Fruit fly (Drosophila melanogaster) whole organism, wandering third instar larva: ENCODE measurements around the gene orb2.

Experiments
- Abd-B ChIP-seq: fragments of >200 bp; optimal IDR thresholded peaks from 2 replicates; lab custom pipeline; 2017; ENCODE audit warnings: missing biosample characterization, missing genetic modification characterization
- CG32264 ChIP-seq: fragments of 200-800 bp; sonication (Bioruptor generic); optimal IDR thresholded peaks from 2 replicates; lab custom pipeline; 2016; ENCODE audit warnings: missing biosample characterization, missing genetic modification characterization
- CG9705 ChIP-seq: fragments of 200-800 bp; sonication (Bioruptor generic); optimal IDR thresholded peaks from 2 replicates; lab custom pipeline; 2018; ENCODE audit warnings: missing biosample characterization, mild to moderate bottlenecking, missing genetic modification characterization
- CrebA ChIP-seq: fragments of 200-800 bp; sonication (Bioruptor generic); optimal IDR thresholded peaks from 2 replicates; lab custom pipeline; 2016; ENCODE audit warnings: missing biosample characterization, mild to moderate bottlenecking, missing genetic modification characterization, borderline replicate concordance
- Dif ChIP-seq: fragments of 200-275, 200-300 bp; sonication (Bioruptor generic); optimal IDR thresholded peaks from 2 replicates; lab custom pipeline; 2018; ENCODE audit warnings: missing biosample characterization, missing genetic modification characterization; ENCODE audit not compliant: partially characterized antibody
- GATAd ChIP-seq: sonication (Bioruptor generic); optimal IDR thresholded peaks from 2 replicates; lab custom pipeline; 2016; ENCODE audit warnings: missing biosample characterization, missing genetic modification characterization
- HLH106 ChIP-seq: fragments of 200-800 bp; optimal IDR thresholded peaks from 3 replicates; lab custom pipeline; 2019; ENCODE audit warnings: missing biosample characterization, mild to moderate bottlenecking, missing genetic modification characterization, moderate library complexity
- Hnf4 ChIP-seq: fragments of 200-800 bp; sonication (Bioruptor generic); optimal IDR thresholded peaks from 2 replicates; lab custom pipeline; 2016; ENCODE audit warnings: missing biosample characterization, mild to moderate bottlenecking, missing genetic modification characterization
- Hr78 ChIP-seq: fragments of >200 bp; optimal IDR thresholded peaks from 2 replicates; lab custom pipeline; 2017; ENCODE audit warnings: missing biosample characterization, missing genetic modification characterization
- Hr83 ChIP-seq: fragments of 200-300 bp; sonication (Bioruptor generic); optimal IDR thresholded peaks from 2 replicates; lab custom pipeline; 2016; ENCODE audit warnings: missing biosample characterization, mild to moderate bottlenecking, missing genetic modification characterization, moderate library complexity; ENCODE audit not compliant: poor library complexity, severe bottlenecking
- Jra ChIP-seq: sonication (Bioruptor generic); optimal IDR thresholded peaks from 2 replicates; lab custom pipeline; 2016; ENCODE audit warnings: missing biosample characterization, missing genetic modification characterization
- Mio ChIP-seq: sonication (Bioruptor generic); optimal IDR thresholded peaks from 2 replicates; lab custom pipeline; 2016; ENCODE audit warnings: missing biosample characterization, missing genetic modification characterization
- Myc ChIP-seq: fragments of >200 bp; optimal IDR thresholded peaks from 2 replicates; lab custom pipeline; 2017
- OdsH ChIP-seq: fragments of 200-800 bp; sonication (Bioruptor generic); optimal IDR thresholded peaks from 2 replicates; lab custom pipeline; 2016; ENCODE audit warnings: missing biosample characterization, mild to moderate bottlenecking, missing genetic modification characterization
- Rel ChIP-seq, 2 experiments: fragments of 200-800 bp; sonication (Bioruptor generic) in 1 of 2; optimal IDR thresholded peaks; 2 replicates in 1 of 2; 3 replicates in 1 of 2; lab custom pipeline; 2016 to 2019; ENCODE audit warnings: mild to moderate bottlenecking in 2 of 2, missing biosample characterization in 2 of 2, missing genetic modification characterization in 2 of 2, moderate library complexity in 1 of 2
- Sp1 ChIP-seq: fragments of 200-800 bp; sonication (Bioruptor generic); optimal IDR thresholded peaks from 3 replicates; lab custom pipeline; 2019; ENCODE audit warnings: missing biosample characterization, mild to moderate bottlenecking, missing genetic modification characterization, moderate library complexity
- br ChIP-seq: fragments of 200-800 bp; sonication (Bioruptor generic); optimal IDR thresholded peaks from 2 replicates; lab custom pipeline; 2016; ENCODE audit warnings: missing biosample characterization, missing genetic modification characterization
- brk ChIP-seq: fragments of 200-800 bp; sonication (Bioruptor generic); optimal IDR thresholded peaks from 2 replicates; lab custom pipeline; 2016; ENCODE audit warnings: missing biosample characterization, mild to moderate bottlenecking, missing genetic modification characterization
- dl ChIP-seq, 2 experiments: fragments of 175-275, 200-275 bp in 1 of 2; fragments of 200-275 bp in 1 of 2; sonication (Bioruptor generic); optimal IDR thresholded peaks; lab custom pipeline; 2018; ENCODE audit warnings: mild to moderate bottlenecking in 2 of 2, missing biosample characterization in 2 of 2, missing genetic modification characterization in 2 of 2, moderate library complexity in 2 of 2; ENCODE audit not compliant: partially characterized antibody in 2 of 2, insufficient read depth in 1 of 2
- dsf ChIP-seq: sonication (Bioruptor generic); optimal IDR thresholded peaks from 2 replicates; lab custom pipeline; 2016; ENCODE audit warnings: missing biosample characterization, missing genetic modification characterization, borderline replicate concordance
- ey ChIP-seq: fragments of 200-800 bp; sonication (Bioruptor generic); optimal IDR thresholded peaks from 2 replicates; lab custom pipeline; 2016; ENCODE audit warnings: missing biosample characterization, missing genetic modification characterization
- foxo ChIP-seq, 2 experiments: fragments of 200-800 bp; sonication (Bioruptor generic); optimal IDR thresholded peaks; 2 replicates in 1 of 2; 3 replicates in 1 of 2; lab custom pipeline; 2016 to 2017; ENCODE audit warnings: missing biosample characterization in 2 of 2, missing genetic modification characterization in 2 of 2
- fru ChIP-seq: fragments of 200-800 bp; sonication (Bioruptor generic); optimal IDR thresholded peaks from 3 replicates; lab custom pipeline; 2016; ENCODE audit warnings: missing biosample characterization, mild to moderate bottlenecking, missing genetic modification characterization
- h ChIP-seq: fragments of 200-800 bp; sonication (Bioruptor generic); optimal IDR thresholded peaks from 3 replicates; lab custom pipeline; 2016; ENCODE audit warnings: missing biosample characterization, mild to moderate bottlenecking, missing genetic modification characterization
- jim ChIP-seq: fragments of 175-275, 200-325 bp; sonication (Bioruptor generic); optimal IDR thresholded peaks from 2 replicates; lab custom pipeline; 2016; ENCODE audit warnings: missing biosample characterization, mild to moderate bottlenecking, missing genetic modification characterization
- lola ChIP-seq: fragments of >200 bp; optimal IDR thresholded peaks from 2 replicates; lab custom pipeline; 2017; ENCODE audit warnings: missing biosample characterization, missing genetic modification characterization
- psq ChIP-seq: fragments of 200-800 bp; sonication (Bioruptor generic); optimal IDR thresholded peaks from 3 replicates; lab custom pipeline; 2017; ENCODE audit warnings: missing biosample characterization, mild to moderate bottlenecking, missing genetic modification characterization, moderate library complexity
- rgr ChIP-seq: fragments of 200-800 bp; sonication (Bioruptor generic); optimal IDR thresholded peaks from 3 replicates; lab custom pipeline; 2016; ENCODE audit warnings: missing biosample characterization, mild to moderate bottlenecking, missing genetic modification characterization
- tai ChIP-seq: sonication (Bioruptor generic); optimal IDR thresholded peaks from 2 replicates; lab custom pipeline; 2016; ENCODE audit warnings: missing biosample characterization, missing genetic modification characterization
- woc ChIP-seq: sonication (Bioruptor generic); optimal IDR thresholded peaks from 2 replicates; lab custom pipeline; 2016; ENCODE audit warnings: missing biosample characterization, mild to moderate bottlenecking, missing genetic modification characterization

Gene orb2

dm6 chr3L:8996899-8997685 is 42.8 kb upstream of the orb2 start:
- TF ChIP-seq rgr (GFP tag; lab: Kevin White, UChicago) (no peak), dsf (GFP tag; lab: Kevin White, UChicago) (no peak), Dif (GFP tag; lab: Kevin White, UChicago) (peak; percentile 41), fru (GFP tag; lab: Kevin White, UChicago) (peak; percentile 7), dl (GFP tag; optimal IDR thresholded peaks at IDR 0.05; lab: Kevin White, UChicago; ENCODE audit: insufficient read depth in 1 of 2, partially characterized antibody in 2 of 2) (peak in 1 of 2 experiments; percentile 3), psq (GFP tag; lab: Kevin White, UChicago) (peak; percentile 33), Rel (GFP tag; optimal IDR thresholded peaks at IDR 0.05; lab: Kevin White, UChicago) (no peak), Rel (tag; optimal IDR thresholded peaks at IDR 0.05; lab: Kevin White, UChicago) (peak; percentile 72)

dm6 chr3L:8996173-8996767 is 42.0 kb upstream of the orb2 start:
- peak; percentile 22 to 92 for TF ChIP-seq foxo (GFP tag; optimal IDR thresholded peaks at IDR 0.05; lab: Kevin White, UChicago)
- peak; percentile 92 for TF ChIP-seq h (GFP tag; lab: Kevin White, UChicago)
- TF ChIP-seq Myc: no peak
- peak; percentile 74 for TF ChIP-seq CG32264 (GFP tag; lab: Kevin White, UChicago)
- peak; percentile 89 for TF ChIP-seq ey (GFP tag; lab: Kevin White, UChicago)
- TF ChIP-seq tai: no peak
- TF ChIP-seq fru (GFP tag; lab: Kevin White, UChicago): peak; percentile 88
- peak; percentile 51 for TF ChIP-seq GATAd
- TF ChIP-seq jim (GFP tag; lab: Kevin White, UChicago): no peak
- peak; percentile 42 for TF ChIP-seq CG9705 (GFP tag; lab: Kevin White, UChicago)
- TF ChIP-seq Rel (GFP tag; optimal IDR thresholded peaks at IDR 0.05; lab: Kevin White, UChicago): peak; percentile 2
- TF ChIP-seq Rel (tag; optimal IDR thresholded peaks at IDR 0.05; lab: Kevin White, UChicago): no peak
- no peak for TF ChIP-seq Abd-B
- TF ChIP-seq Hr83: peak; percentile 57
- TF ChIP-seq HLH106: peak; percentile 84
- peak; percentile 85 for TF ChIP-seq OdsH (GFP tag; lab: Kevin White, UChicago)
- peak; percentile 76 for TF ChIP-seq psq (GFP tag; lab: Kevin White, UChicago)
- no peak for TF ChIP-seq dsf (GFP tag; lab: Kevin White, UChicago)
- TF ChIP-seq Hnf4 (GFP tag; lab: Kevin White, UChicago): no peak
- TF ChIP-seq Mio (GFP tag; lab: Kevin White, UChicago): peak; percentile 38
- peak; percentile 76 for TF ChIP-seq Sp1 (GFP tag; lab: Kevin White, UChicago)
- TF ChIP-seq CrebA (GFP tag; lab: Kevin White, UChicago): no peak
- TF ChIP-seq br: peak; percentile 86
- TF ChIP-seq Jra: peak; percentile 67
- TF ChIP-seq Hr78: no peak
- peak; percentile 89 for TF ChIP-seq rgr (GFP tag; lab: Kevin White, UChicago)
- no peak for TF ChIP-seq Dif (GFP tag; lab: Kevin White, UChicago)
- TF ChIP-seq, all 38 proteins: peak for 17

- TF ChIP-seq psq (GFP tag; lab: Kevin White, UChicago) (no peak), Sp1 (GFP tag; lab: Kevin White, UChicago) (no peak), Hnf4 (GFP tag; lab: Kevin White, UChicago) (no peak), Abd-B (no peak), lola (no peak), Jra (no peak), h (GFP tag; lab: Kevin White, UChicago) (no peak), Myc (no peak), foxo (GFP tag; optimal IDR thresholded peaks at IDR 0.05; lab: Kevin White, UChicago) (no peak), Hr78 (no peak), woc (GFP tag; lab: Kevin White, UChicago) (no peak), tai (no peak), brk (no peak), rgr (GFP tag; lab: Kevin White, UChicago) (no peak), jim (GFP tag; lab: Kevin White, UChicago) (no peak), dl (GFP tag; optimal IDR thresholded peaks at IDR 0.05; lab: Kevin White, UChicago; ENCODE audit: insufficient read depth in 1 of 2, partially characterized antibody in 2 of 2) (no peak), fru (GFP tag; lab: Kevin White, UChicago) (no peak)
Measured at dm6 chr3L:8990128-8990527, 35.9 kb upstream of the orb2 start, which contains the start of gene CG5280. Gene CG5280 (minus strand): TSS chr3L:8990228.
